Fruit fly (Drosophila melanogaster) whole organism, wandering third instar larva: ENCODE data around the gene CG12116.

Experiments used
- Dfd ChIP-seq: fragments of >200 bp; optimal IDR thresholded peaks from 2 replicates; lab custom pipeline; 2017; ENCODE audit warnings: missing biosample characterization, missing genetic modification characterization
- Dif ChIP-seq: fragments of 200-275, 200-300 bp; sonication (Bioruptor generic); optimal IDR thresholded peaks from 2 replicates; lab custom pipeline; 2018; ENCODE audit warnings: missing biosample characterization, missing genetic modification characterization; ENCODE audit not compliant: partially characterized antibody
- GATAd ChIP-seq: sonication (Bioruptor generic); optimal IDR thresholded peaks from 2 replicates; lab custom pipeline; 2016; ENCODE audit warnings: missing biosample characterization, missing genetic modification characterization
- Hr78 ChIP-seq: fragments of >200 bp; optimal IDR thresholded peaks from 2 replicates; lab custom pipeline; 2017; ENCODE audit warnings: missing biosample characterization, missing genetic modification characterization
- Hr83 ChIP-seq: fragments of 200-300 bp; sonication (Bioruptor generic); optimal IDR thresholded peaks from 2 replicates; lab custom pipeline; 2016; ENCODE audit warnings: missing biosample characterization, mild to moderate bottlenecking, missing genetic modification characterization, moderate library complexity; ENCODE audit not compliant: poor library complexity, severe bottlenecking
- Jra ChIP-seq: sonication (Bioruptor generic); optimal IDR thresholded peaks from 2 replicates; lab custom pipeline; 2016; ENCODE audit warnings: missing biosample characterization, missing genetic modification characterization
- Mio ChIP-seq: sonication (Bioruptor generic); optimal IDR thresholded peaks from 2 replicates; lab custom pipeline; 2016; ENCODE audit warnings: missing biosample characterization, missing genetic modification characterization
- N ChIP-seq: fragments of >200 bp; optimal IDR thresholded peaks from 2 replicates; lab custom pipeline; 2018; ENCODE audit warnings: missing biosample characterization, missing external identifiers, missing genetic modification characterization
- Rel ChIP-seq, 2 experiments: fragments of 200-800 bp; sonication (Bioruptor generic) in 1 of 2; optimal IDR thresholded peaks; 2 replicates in 1 of 2; 3 replicates in 1 of 2; lab custom pipeline; 2016 to 2019; ENCODE audit warnings: mild to moderate bottlenecking in 2 of 2, missing biosample characterization in 2 of 2, missing genetic modification characterization in 2 of 2, moderate library complexity in 1 of 2
- Vsx2 ChIP-seq: fragments of 200-300, 225-300 bp; sonication (Bioruptor generic); optimal IDR thresholded peaks from 2 replicates; lab custom pipeline; 2018; ENCODE audit warnings: missing biosample characterization, missing genetic modification characterization; ENCODE audit not compliant: partially characterized antibody
- dmrt93B ChIP-seq: fragments of 200-800 bp; sonication (Bioruptor generic); optimal IDR thresholded peaks from 2 replicates; lab custom pipeline; 2018; ENCODE audit warnings: missing biosample characterization, mild to moderate bottlenecking, missing genetic modification characterization
- dsf ChIP-seq: sonication (Bioruptor generic); optimal IDR thresholded peaks from 2 replicates; lab custom pipeline; 2016; ENCODE audit warnings: missing biosample characterization, missing genetic modification characterization, borderline replicate concordance
- ey ChIP-seq: fragments of 200-800 bp; sonication (Bioruptor generic); optimal IDR thresholded peaks from 2 replicates; lab custom pipeline; 2016; ENCODE audit warnings: missing biosample characterization, missing genetic modification characterization
- pan ChIP-seq: fragments of >200 bp; optimal IDR thresholded peaks from 2 replicates; lab custom pipeline; 2017

- TF ChIP-seq Mio (GFP tag; lab: Kevin White, UChicago) (no peak), ey (peak; percentile 13), dmrt93B (no peak), pan (lab: Kevin White, UChicago) (no peak), GATAd (no peak), Vsx2 (GFP tag; lab: Kevin White, UChicago) (peak; percentile 89), Dfd (peak; percentile 6), Dif (GFP tag; lab: Kevin White, UChicago) (no peak), Jra (GFP tag; lab: Kevin White, UChicago) (peak; percentile 32), Hr78 (no peak), dsf (GFP tag; lab: Kevin White, UChicago) (no peak), Hr83 (GFP tag; lab: Kevin White, UChicago) (no peak), Rel (GFP tag; optimal IDR thresholded peaks at IDR 0.05; lab: Kevin White, UChicago) (no peak), Rel (tag; optimal IDR thresholded peaks at IDR 0.05; lab: Kevin White, UChicago) (peak; percentile 42), N (GFP tag; lab: Kevin White, UChicago) (no peak)
Measured at dm6 chrX:8517121-8518024, 48.6 kb upstream of the CG12116 start, which contains the start of gene Nrg.
